Worm (Caenorhabditis elegans): ENCODE measurements around the gene F01D5.5.

The F01D5.5 gene

ce11 chrII:14040204-14040842 is 38.2 kb upstream of the F01D5.5 start (continued):
- peak; percentile 97 for TF ChIP-seq atf-7 (tag; optimal IDR thresholded peaks at IDR 0.05)
- peak; percentile 94 for TF ChIP-seq K11D2.4 (GFP tag; IDR thresholded peaks at IDR 0.05)
- no peak for TF ChIP-seq ama-1 (optimal IDR thresholded peaks at IDR 0.05)
- TF ChIP-seq ama-1 (GFP tag; optimal IDR thresholded peaks at IDR 0.05) = peak in 1 of 2 experiments; percentile 42
- TF ChIP-seq zfh-2 (GFP tag; conservative IDR thresholded peaks at IDR 0.05) = peak; percentile 99
- TF ChIP-seq madf-8 (GFP tag; conservative IDR thresholded peaks at IDR 0.05) = no peak
- no peak for TF ChIP-seq hlh-12 (tag; optimal IDR thresholded peaks at IDR 0.05)
- no peak for TF ChIP-seq dpff-1 (tag; optimal IDR thresholded peaks at IDR 0.05)
- no peak for TF ChIP-seq hmg-20 (GFP tag; IDR thresholded peaks at IDR 0.05)
- peak; percentile 99 for TF ChIP-seq nhr-80 (tag; optimal IDR thresholded peaks at IDR 0.05)
- TF ChIP-seq madf-3 (GFP tag; IDR thresholded peaks at IDR 0.05) = no peak
- TF ChIP-seq tlf-1 (GFP tag; optimal IDR thresholded peaks at IDR 0.05) = peak; percentile 14
- TF ChIP-seq mcd-1 (GFP tag; IDR thresholded peaks at IDR 0.05) = peak; percentile 86
- TF ChIP-seq mxl-1 (tag; optimal IDR thresholded peaks at IDR 0.05) = no peak
- peak; percentile 17 for TF ChIP-seq mel-28 (tag; optimal IDR thresholded peaks at IDR 0.05; ENCODE audit: borderline replicate concordance)
- TF ChIP-seq efl-1 (GFP tag; optimal IDR thresholded peaks at IDR 0.05) = no peak
- no peak for TF ChIP-seq unc-62 (GFP tag; optimal IDR thresholded peaks at IDR 0.05)
- no peak for TF ChIP-seq B0019.2 (GFP tag; conservative IDR thresholded peaks at IDR 0.05)
- TF ChIP-seq nhr-179 (tag; optimal IDR thresholded peaks at IDR 0.05) = no peak
- TF ChIP-seq K12H6.12 (tag; optimal IDR thresholded peaks at IDR 0.05) = peak; percentile 96
- TF ChIP-seq nhr-27 (tag; optimal IDR thresholded peaks at IDR 0.05) = no peak
- TF ChIP-seq aptf-3 (GFP tag; IDR thresholded peaks at IDR 0.05) = no peak
- no peak for TF ChIP-seq T26A5.8 (tag; optimal IDR thresholded peaks at IDR 0.05)
- TF ChIP-seq F57C9.4 (tag; optimal IDR thresholded peaks at IDR 0.05) = peak; percentile 47
- TF ChIP-seq T07F8.4 (tag; optimal IDR thresholded peaks at IDR 0.05) = peak; percentile 33
- peak; percentile 95 for TF ChIP-seq B0336.3 (GFP tag; IDR thresholded peaks at IDR 0.05)
- 0 out of 2 replicates have a peak, but pooled peaks have one; percentile 7 for TF ChIP-seq bed-1 (GFP tag; IDR thresholded peaks at IDR 0.05)
- no peak for TF ChIP-seq snpc-1.3 (tag; optimal IDR thresholded peaks at IDR 0.05; ENCODE audit: insufficient read depth)
- TF ChIP-seq lag-1 (GFP tag; IDR thresholded peaks at IDR 0.05) = 0 out of 2 replicates have a peak, but pooled peaks have one; percentile 58
- TF ChIP-seq egl-44 (GFP tag; IDR thresholded peaks at IDR 0.05) = 0 out of 2 replicates have a peak, but pooled peaks have one; percentile 76
- peak; percentile 82 for TF ChIP-seq lin-26 (GFP tag; IDR thresholded peaks at IDR 0.05)
- peak; percentile 87 for TF ChIP-seq nfyb-1 (GFP tag; IDR thresholded peaks at IDR 0.05)
- TF ChIP-seq lir-1 (GFP tag; conservative IDR thresholded peaks at IDR 0.05) = peak; percentile 53; the same call in 1 of the 2 replicates
- TF ChIP-seq Y67H2A.10 (GFP tag; conservative IDR thresholded peaks at IDR 0.05) = no peak
- no peak for TF ChIP-seq ztf-25 (GFP tag; IDR thresholded peaks at IDR 0.05)
- peak; percentile 50 for TF ChIP-seq ZK185.1 (tag; optimal IDR thresholded peaks at IDR 0.05; ENCODE audit: poor library complexity, severe bottlenecking)
- TF ChIP-seq attf-5 (GFP tag; optimal IDR thresholded peaks at IDR 0.05) = peak; percentile 94
- 0 out of 2 replicates have a peak, but pooled peaks have one; percentile 22 for TF ChIP-seq hsf-1 (GFP tag; IDR thresholded peaks at IDR 0.05)
- TF ChIP-seq aptf-2 (GFP tag; conservative IDR thresholded peaks at IDR 0.05) = no peak
- TF ChIP-seq cebp-1 (GFP tag; IDR thresholded peaks at IDR 0.05) = peak; percentile 65; the same call in 1 of the 2 replicates
- TF ChIP-seq cebp-1 (tag; optimal IDR thresholded peaks at IDR 0.05) = peak; percentile 94
- TF ChIP-seq ccch-3 (GFP tag; optimal IDR thresholded peaks at IDR 0.05) = no peak
- peak; percentile 77 for TF ChIP-seq pbrm-1 (GFP tag; IDR thresholded peaks at IDR 0.05)
- TF ChIP-seq ztf-26 (tag; optimal IDR thresholded peaks at IDR 0.05) = peak; percentile 92
- peak; percentile 29 for TF ChIP-seq F57A8.1 (GFP tag; optimal IDR thresholded peaks at IDR 0.05)
- peak; percentile 84 for TF ChIP-seq dox-1 (GFP tag; IDR thresholded peaks at IDR 0.05)
